Fruit fly (Drosophila melanogaster) whole organism, prepupa: ENCODE results near the gene Or71a.
A peak's percentile ranks its signal among the peaks of the same experiment; 100 is the strongest.

Experiments
- CG11762 ChIP-seq: fragments of 200-800 bp; sonication (Bioruptor generic); optimal IDR thresholded peaks from 3 replicates; lab custom pipeline; 2016; ENCODE audit warnings: missing biosample characterization, missing genetic modification characterization; ENCODE audit not compliant: insufficient read depth
- CG15336 ChIP-seq: fragments of 200-800 bp; sonication (Bioruptor generic); IDR thresholded peaks from 2 replicates; pipeline ENCODE4 v1.3.6; 2022; ENCODE audit warnings: missing biosample characterization, missing genetic modification characterization
- CG16779 ChIP-seq: fragments of 200-800 bp; sonication (Bioruptor generic); optimal IDR thresholded peaks from 3 replicates; lab custom pipeline; 2017; ENCODE audit warnings: missing biosample characterization, mild to moderate bottlenecking, missing genetic modification characterization
- CG31627 ChIP-seq: fragments of 200-800 bp; sonication (Bioruptor generic); optimal IDR thresholded peaks from 3 replicates; lab custom pipeline; 2016; ENCODE audit warnings: missing biosample characterization, missing genetic modification characterization
- CG32006 ChIP-seq: fragments of 200-800 bp; sonication (Bioruptor generic); optimal IDR thresholded peaks from 3 replicates; lab custom pipeline; 2017; ENCODE audit warnings: missing biosample characterization, mild to moderate bottlenecking, missing genetic modification characterization
- CG34406 ChIP-seq: fragments of 200-800 bp; sonication (Bioruptor generic); optimal IDR thresholded peaks from 3 replicates; lab custom pipeline; 2016; ENCODE audit warnings: missing biosample characterization, missing genetic modification characterization
- CG3919 ChIP-seq: fragments of 200-800 bp; sonication (Bioruptor generic); optimal IDR thresholded peaks from 3 replicates; lab custom pipeline; 2016; ENCODE audit warnings: missing biosample characterization, missing genetic modification characterization
- CG4318 ChIP-seq: fragments of 200-800 bp; sonication (Bioruptor generic); optimal IDR thresholded peaks from 3 replicates; lab custom pipeline; 2017; ENCODE audit warnings: missing biosample characterization, mild to moderate bottlenecking, missing genetic modification characterization
- CG6276 ChIP-seq: fragments of 200-800 bp; sonication (Bioruptor generic); optimal IDR thresholded peaks from 2 replicates; lab custom pipeline; 2017; ENCODE audit warnings: missing biosample characterization, mild to moderate bottlenecking, missing genetic modification characterization
- CG6808 ChIP-seq: fragments of 200-800 bp; sonication (Bioruptor generic); optimal IDR thresholded peaks from 3 replicates; lab custom pipeline; 2017; ENCODE audit warnings: missing biosample characterization, missing genetic modification characterization, mild to moderate bottlenecking, moderate library complexity, missing genetic modification reagents
- CG6854 ChIP-seq: fragments of 200-800 bp; sonication (Bioruptor generic); optimal IDR thresholded peaks from 2 replicates; lab custom pipeline; 2017; ENCODE audit warnings: missing biosample characterization, mild to moderate bottlenecking, missing genetic modification characterization
- CG7368 ChIP-seq: fragments of 200-800 bp; sonication (Bioruptor generic); optimal IDR thresholded peaks from 3 replicates; lab custom pipeline; 2016; ENCODE audit warnings: missing biosample characterization, missing genetic modification characterization
- CG8119 ChIP-seq: fragments of 200-800 bp; sonication (Bioruptor generic); IDR thresholded peaks from 3 replicates; pipeline ENCODE4 v1.3.6; 2022; ENCODE audit warnings: missing biosample characterization, missing genetic modification characterization
- CG8319 ChIP-seq: fragments of 200-800 bp; sonication (Bioruptor generic); optimal IDR thresholded peaks from 3 replicates; lab custom pipeline; 2016; ENCODE audit warnings: missing biosample characterization, missing genetic modification characterization
- Eip78C ChIP-seq: fragments of 200-800 bp; sonication (Bioruptor generic); peaks from one replicate; lab custom pipeline; 2016; ENCODE audit warnings: missing biosample characterization, missing genetic modification characterization
- Eip93F ChIP-seq: fragments of 200-800 bp; sonication (Bioruptor generic); optimal IDR thresholded peaks from 2 replicates; lab custom pipeline; 2016; ENCODE audit warnings: missing biosample characterization, mild to moderate bottlenecking, missing genetic modification characterization
- Ets21C ChIP-seq: fragments of 200-800 bp; sonication (Bioruptor generic); optimal IDR thresholded peaks from 3 replicates; lab custom pipeline; 2016; ENCODE audit warnings: missing biosample characterization, missing genetic modification characterization
- Ets96B ChIP-seq: fragments of 200-800 bp; optimal IDR thresholded peaks from 2 replicates; lab custom pipeline; 2019; ENCODE audit warnings: missing biosample characterization, mild to moderate bottlenecking, missing genetic modification characterization, moderate library complexity
- Gug ChIP-seq: fragments of 200-800 bp; sonication (Bioruptor generic); IDR thresholded peaks from 2 replicates; pipeline ENCODE4 v1.3.6; 2022; ENCODE audit warnings: missing biosample characterization, missing genetic modification characterization
- Hr39 ChIP-seq: fragments of 200-800 bp; sonication (Bioruptor generic); optimal IDR thresholded peaks from 2 replicates; lab custom pipeline; 2016; ENCODE audit warnings: missing biosample characterization, missing genetic modification characterization
- Hr4 ChIP-seq: fragments of 200-800 bp; sonication (Bioruptor generic); optimal IDR thresholded peaks from 3 replicates; lab custom pipeline; 2016; ENCODE audit warnings: missing biosample characterization, missing genetic modification characterization
- Lpt ChIP-seq: fragments of 200-800 bp; sonication (Bioruptor generic); optimal IDR thresholded peaks from 3 replicates; lab custom pipeline; 2016; ENCODE audit warnings: missing biosample characterization, missing genetic modification characterization
- Met ChIP-seq: fragments of 200-800 bp; sonication (Bioruptor generic); optimal IDR thresholded peaks from 3 replicates; lab custom pipeline; 2016; ENCODE audit warnings: missing biosample characterization, missing genetic modification characterization
- OdsH ChIP-seq: fragments of 200-800 bp; sonication (Bioruptor generic); optimal IDR thresholded peaks from 3 replicates; lab custom pipeline; 2016; ENCODE audit warnings: missing biosample characterization, missing genetic modification characterization
- Smox ChIP-seq: fragments of 200-800 bp; sonication (Bioruptor generic); optimal IDR thresholded peaks from 3 replicates; lab custom pipeline; 2016; ENCODE audit warnings: missing biosample characterization, missing genetic modification characterization
- Sox102F ChIP-seq: fragments of 200-800 bp; sonication (Bioruptor generic); optimal IDR thresholded peaks from 2 replicates; lab custom pipeline; 2016; ENCODE audit warnings: missing biosample characterization, mild to moderate bottlenecking, missing genetic modification characterization
- Sox14 ChIP-seq: fragments of 200-800 bp; sonication (Bioruptor generic); optimal IDR thresholded peaks from 3 replicates; lab custom pipeline; 2016; ENCODE audit warnings: missing biosample characterization, missing genetic modification characterization
- Sox15 ChIP-seq: fragments of 200-800 bp; sonication (Bioruptor generic); optimal IDR thresholded peaks from 3 replicates; lab custom pipeline; 2016; ENCODE audit warnings: missing biosample characterization, missing genetic modification characterization
- achi ChIP-seq: fragments of 200-800 bp; sonication (Bioruptor generic); optimal IDR thresholded peaks from 3 replicates; lab custom pipeline; 2016; ENCODE audit warnings: missing biosample characterization, missing genetic modification characterization
- eg ChIP-seq: fragments of 200-800 bp; sonication (Bioruptor generic); IDR thresholded peaks from 3 replicates; pipeline ENCODE4 v1.3.6; 2022; ENCODE audit warnings: missing biosample characterization, missing genetic modification characterization
- esn ChIP-seq: fragments of 200-800 bp; sonication (Bioruptor generic); optimal IDR thresholded peaks from 2 replicates; lab custom pipeline; 2016; ENCODE audit warnings: missing biosample characterization, mild to moderate bottlenecking, missing genetic modification characterization, moderate library complexity
- fd85E ChIP-seq: fragments of 200-800 bp; sonication (Bioruptor generic); optimal IDR thresholded peaks from 3 replicates; lab custom pipeline; 2016; ENCODE audit warnings: missing biosample characterization, missing genetic modification characterization
- fkh ChIP-seq: fragments of 200-800 bp; sonication (Bioruptor generic); optimal IDR thresholded peaks from 3 replicates; lab custom pipeline; 2017; ENCODE audit warnings: missing biosample characterization, mild to moderate bottlenecking, missing genetic modification characterization, moderate library complexity
- lz ChIP-seq: fragments of 200-800 bp; sonication (Bioruptor generic); optimal IDR thresholded peaks from 3 replicates; lab custom pipeline; 2016; ENCODE audit warnings: missing biosample characterization, missing genetic modification characterization
- pdm3 ChIP-seq: fragments of 200-800 bp; sonication (Bioruptor generic); optimal IDR thresholded peaks from 3 replicates; lab custom pipeline; 2016; ENCODE audit warnings: missing biosample characterization, missing genetic modification characterization
- salr ChIP-seq, 2 experiments: fragments of 200-800 bp; sonication (Bioruptor generic); optimal IDR thresholded peaks; 3 replicates each; lab custom pipeline; 2016 to 2018; ENCODE audit warnings: missing biosample characterization in 2 of 2, missing genetic modification characterization in 2 of 2, mild to moderate bottlenecking in 1 of 2
- spab ChIP-seq: fragments of 200-800 bp; sonication (Bioruptor generic); optimal IDR thresholded peaks from 2 replicates; lab custom pipeline; 2017; ENCODE audit warnings: missing biosample characterization, mild to moderate bottlenecking, missing genetic modification characterization, missing genetic modification reagents
- ss ChIP-seq, 2 experiments: fragments of 200-800 bp; sonication (Bioruptor generic); optimal IDR thresholded peaks; 2 replicates in 1 of 2; 3 replicates in 1 of 2; lab custom pipeline; 2017 to 2018; ENCODE audit warnings: mild to moderate bottlenecking in 2 of 2, missing biosample characterization in 2 of 2, missing genetic modification characterization in 2 of 2, moderate library complexity in 1 of 2
- svp ChIP-seq: fragments of 200-800 bp; sonication (Bioruptor generic); peaks from one replicate; lab custom pipeline; 2016; ENCODE audit warnings: missing biosample characterization, missing genetic modification characterization
- topi ChIP-seq: fragments of 200-800 bp; sonication (Bioruptor generic); optimal IDR thresholded peaks from 3 replicates; lab custom pipeline; 2016; ENCODE audit warnings: missing biosample characterization, missing genetic modification characterization

Or71a gene

dm6 chr3L:15064877-15065276 is 13.4 kb downstream of the Or71a start, which contains the start of gene Sytbeta:
Sytbeta (minus strand) TSS chr3L:15064977.
- TF ChIP-seq CG34406 (GFP tag; lab: Kevin White, UChicago), result no peak
- no peak for TF ChIP-seq salr (GFP tag; optimal IDR thresholded peaks at IDR 0.05; lab: Kevin White, UChicago)
- TF ChIP-seq esn, result no peak
- no peak for TF ChIP-seq CG6854 (GFP tag; lab: Kevin White, UChicago)
- no peak for TF ChIP-seq lz
- no peak for TF ChIP-seq CG16779
- TF ChIP-seq Lpt, result no peak
- TF ChIP-seq Sox14 (GFP tag; lab: Kevin White, UChicago), result no peak
- no peak for TF ChIP-seq Eip93F (GFP tag; lab: Kevin White, UChicago)
- TF ChIP-seq Met, result no peak
- TF ChIP-seq Ets21C (GFP tag; lab: Kevin White, UChicago), result no peak
- TF ChIP-seq fkh (GFP tag; lab: Kevin White, UChicago), result no peak
- no peak for TF ChIP-seq ss (GFP tag; optimal IDR thresholded peaks at IDR 0.05; lab: Kevin White, UChicago)
- TF ChIP-seq fd85E, result no peak
- TF ChIP-seq CG4318, result no peak
- TF ChIP-seq Sox15 (GFP tag; lab: Kevin White, UChicago), result no peak

- TF ChIP-seq esn (no peak), CG8119 (no peak), Hr4 (GFP tag; lab: Kevin White, UChicago) (no peak), eg (GFP tag; lab: Robert Waterston, UW) (no peak), CG11762 (GFP tag; lab: Kevin White, UChicago) (no peak), CG8319 (no peak), topi (GFP tag; lab: Kevin White, UChicago) (no peak), CG6854 (GFP tag; lab: Kevin White, UChicago) (no peak), achi (no peak), CG6808 (GFP tag; lab: Kevin White, UChicago) (no peak), Smox (GFP tag; lab: Kevin White, UChicago) (no peak), Eip93F (GFP tag; lab: Kevin White, UChicago) (no peak), Sox102F (no peak), CG31627 (GFP tag; lab: Kevin White, UChicago) (no peak), Sox15 (GFP tag; lab: Kevin White, UChicago) (no peak), ss (GFP tag; optimal IDR thresholded peaks at IDR 0.05; lab: Kevin White, UChicago) (no peak), CG32006 (GFP tag; lab: Kevin White, UChicago) (no peak), CG6276 (GFP tag; lab: Kevin White, UChicago) (no peak)
These were observed 16.6 kb downstream of the Or71a start, which contains the start of gene CG13460 for dm6 chr3L:15061605-15062004. CG13460 (minus strand) TSS chr3L:15061705.

dm6 chr3L:15054477-15054876 is 23.8 kb downstream of the Or71a start, which contains the start of gene EAChm:
EAChm (plus strand) TSS chr3L:15054777.
- TF ChIP-seq Hr39, result no peak
- no peak for TF ChIP-seq CG15336 (GFP tag; lab: Robert Waterston, UW)
- TF ChIP-seq svp, result no peak
- no peak for TF ChIP-seq Eip78C
- TF ChIP-seq Gug (GFP tag; lab: Robert Waterston, UW), result no peak

dm6 chr3L:15054035-15054434 is 24.2 kb downstream of the Or71a start, which contains the start of gene CG18649:
CG18649 (minus strand) TSS chr3L:15054135.
- TF ChIP-seq Eip78C, result no peak
- TF ChIP-seq Ets96B (tag; lab: Kevin White, UChicago), result no peak
- TF ChIP-seq lz, result no peak
- TF ChIP-seq fkh (GFP tag; lab: Kevin White, UChicago), result peak; percentile 62

dm6 chr3L:15053251-15053650 is 25.0 kb downstream of the Or71a start, which contains the start of gene CG43680:
CG43680 (minus strand) TSS chr3L:15053351.
- no peak for TF ChIP-seq fkh (GFP tag; lab: Kevin White, UChicago)
- no peak for TF ChIP-seq Lpt
- no peak for TF ChIP-seq OdsH
- TF ChIP-seq CG7368 (GFP tag; lab: Kevin White, UChicago), result no peak
- no peak for TF ChIP-seq spab (GFP tag; lab: Kevin White, UChicago)
- TF ChIP-seq Eip93F (GFP tag; lab: Kevin White, UChicago), result no peak
- TF ChIP-seq Sox102F, result no peak
- no peak for TF ChIP-seq Sox14 (GFP tag; lab: Kevin White, UChicago)
- TF ChIP-seq CG3919 (GFP tag; lab: Kevin White, UChicago), result no peak
- no peak for TF ChIP-seq ss (GFP tag; optimal IDR thresholded peaks at IDR 0.05; lab: Kevin White, UChicago)
- TF ChIP-seq CG11762 (GFP tag; lab: Kevin White, UChicago), result no peak
- no peak for TF ChIP-seq pdm3 (GFP tag; lab: Kevin White, UChicago)
- TF ChIP-seq lz, result no peak
